Worm (Caenorhabditis elegans): ENCODE data around the gene asna-1.

Gene asna-1

ce11 chrIII:8904914-8905665 lies 10.2 kb downstream of the asna-1 start, which contains the start of gene unc-32:
Gene unc-32 (plus strand): TSS chrIII:8905615.
- TF ChIP-seq fkh-10 (GFP tag; optimal IDR thresholded peaks at IDR 0.05) (peak; percentile 54), ama-1 (optimal IDR thresholded peaks at IDR 0.05) (no peak), lin-39 (tag; optimal IDR thresholded peaks at IDR 0.05) (peak; percentile 80), tbx-2 (tag; optimal IDR thresholded peaks at IDR 0.05) (no peak), nfya-1 (tag; optimal IDR thresholded peaks at IDR 0.05; ENCODE audit: insufficient read depth) (peak; percentile 79), elt-2 (tag; optimal IDR thresholded peaks at IDR 0.05) (peak; percentile 33), lin-15B (tag; optimal IDR thresholded peaks at IDR 0.05) (peak; percentile 79), ceh-28 (tag; optimal IDR thresholded peaks at IDR 0.05) (peak; percentile 49), pha-4 (tag; optimal IDR thresholded peaks at IDR 0.05) (peak; percentile 85), unc-62 (GFP tag; optimal IDR thresholded peaks at IDR 0.05) (no peak), nhr-25 (tag; optimal IDR thresholded peaks at IDR 0.05) (peak; percentile 19), daf-12 (tag; optimal IDR thresholded peaks at IDR 0.05) (no peak), mdl-1 (tag; optimal IDR thresholded peaks at IDR 0.05) (peak; percentile 11), hmg-11 (tag; optimal IDR thresholded peaks at IDR 0.05) (peak; percentile 50), sea-2 (GFP tag; optimal IDR thresholded peaks at IDR 0.05) (peak; percentile 44)

ce11 chrIII:8910139-8910538 lies 15.3 kb downstream of the asna-1 start:
- TF ChIP-seq elt-1 (tag; optimal IDR thresholded peaks at IDR 0.05), result no peak
- TF ChIP-seq nhr-12 (tag; optimal IDR thresholded peaks at IDR 0.05), result no peak
- TF ChIP-seq jun-1 (tag; optimal IDR thresholded peaks at IDR 0.05), result no peak
- TF ChIP-seq zag-1 (tag; optimal IDR thresholded peaks at IDR 0.05), result no peak
- TF ChIP-seq eor-1 (tag; optimal IDR thresholded peaks at IDR 0.05), result no peak
- no peak for TF ChIP-seq fkh-2 (tag; optimal IDR thresholded peaks at IDR 0.05)
- TF ChIP-seq nhr-77 (tag; optimal IDR thresholded peaks at IDR 0.05), result no peak

ce11 chrIII:8911598-8912194 lies 16.8 kb downstream of the asna-1 start, which contains the start of gene tpk-1:
Gene tpk-1 (plus strand): TSS chrIII:8912144.
- TF ChIP-seq daf-12 (tag; optimal IDR thresholded peaks at IDR 0.05) (no peak), ama-1 (optimal IDR thresholded peaks at IDR 0.05) (peak; percentile 7), egl-27 (tag; optimal IDR thresholded peaks at IDR 0.05) (no peak)

ce11 chrIII:8913469-8913868 lies 18.6 kb downstream of the asna-1 start, which contains the start of gene trxr-2:
Gene trxr-2 (plus strand): TSS chrIII:8913769.
- TF ChIP-seq egl-27 (tag; optimal IDR thresholded peaks at IDR 0.05), result no peak
- no peak for TF ChIP-seq nhr-28 (tag; optimal IDR thresholded peaks at IDR 0.05)
- TF ChIP-seq skn-1 (tag; optimal IDR thresholded peaks at IDR 0.05), result no peak
- TF ChIP-seq sea-2 (GFP tag; optimal IDR thresholded peaks at IDR 0.05), result no peak
- TF ChIP-seq unc-62 (GFP tag; optimal IDR thresholded peaks at IDR 0.05), result no peak
- no peak for TF ChIP-seq nhr-237 (tag; optimal IDR thresholded peaks at IDR 0.05)
- no peak for TF ChIP-seq elt-2 (tag; optimal IDR thresholded peaks at IDR 0.05)
- no peak for TF ChIP-seq daf-12 (tag; optimal IDR thresholded peaks at IDR 0.05)
- TF ChIP-seq egl-5 (tag; optimal IDR thresholded peaks at IDR 0.05), result no peak
- no peak for TF ChIP-seq eor-1 (tag; optimal IDR thresholded peaks at IDR 0.05)
- TF ChIP-seq ztf-11 (tag; optimal IDR thresholded peaks at IDR 0.05), result no peak
- no peak for TF ChIP-seq fkh-10 (GFP tag; optimal IDR thresholded peaks at IDR 0.05)
- TF ChIP-seq ztf-4 (tag; optimal IDR thresholded peaks at IDR 0.05), result no peak
- TF ChIP-seq mdl-1 (tag; optimal IDR thresholded peaks at IDR 0.05), result no peak
- TF ChIP-seq elt-1 (tag; optimal IDR thresholded peaks at IDR 0.05), result no peak

- TF ChIP-seq nhr-76 (tag; optimal IDR thresholded peaks at IDR 0.05), result no peak
- TF ChIP-seq aly-2 (tag; optimal IDR thresholded peaks at IDR 0.05), result no peak
- no peak for TF ChIP-seq nhr-28 (tag; optimal IDR thresholded peaks at IDR 0.05)
These were observed 23.0 kb downstream of the asna-1 start, which contains the start of gene cdc-25.3 for ce11 chrIII:8917879-8918381. Gene cdc-25.3 (minus strand): TSS chrIII:8917929.
